Fruit fly (Drosophila melanogaster): ENCODE results near the gene Mi-2.

The Mi-2 gene

dm6 chr3L:19896280-19896891 is 13.6 kb downstream of the Mi-2 start (continued):
- TF ChIP-seq cg (GFP tag; optimal IDR thresholded peaks at IDR 0.05) (no peak), CG4282 (GFP tag; optimal IDR thresholded peaks at IDR 0.05) (no peak), CG16863 (GFP tag; optimal IDR thresholded peaks at IDR 0.05) (no peak), CG8281 (tag; optimal IDR thresholded peaks at IDR 0.05) (no peak), gem (tag; optimal IDR thresholded peaks at IDR 0.05) (no peak), exex (tag; optimal IDR thresholded peaks at IDR 0.05) (peak; percentile 47), CG34224 (GFP tag; IDR thresholded peaks at IDR 0.05; ENCODE audit: partially characterized antibody) (no peak), Doc2 (GFP tag; IDR thresholded peaks at IDR 0.05) (no peak), C15 (GFP tag; IDR thresholded peaks at IDR 0.05) (no peak), CG6689 (GFP tag; IDR thresholded peaks at IDR 0.05) (no peak), CG2889 (GFP tag; IDR thresholded peaks at IDR 0.05) (no peak), CG6175 (GFP tag; IDR thresholded peaks at IDR 0.05) (no peak), NC2β (GFP tag; optimal IDR thresholded peaks at IDR 0.05) (no peak), CG1233 (GFP tag; optimal IDR thresholded peaks at IDR 0.05) (no peak), HLH4C (GFP tag; IDR thresholded peaks at IDR 0.05; ENCODE audit: partially characterized antibody) (no peak), Bgb (GFP tag; IDR thresholded peaks at IDR 0.05; ENCODE audit: partially characterized antibody) (no peak), disco-r (GFP tag; optimal IDR thresholded peaks at IDR 0.05) (no peak), Med (GFP tag) (no peak), Chrac-16 (GFP tag; optimal IDR thresholded peaks at IDR 0.05) (no peak), Dad (GFP tag; optimal IDR thresholded peaks at IDR 0.05) (no peak), esg (GFP tag; conservative IDR thresholded peaks at IDR 0.05) (no peak), BtbVII (GFP tag; optimal IDR thresholded peaks at IDR 0.05) (no peak), ara (GFP tag; IDR thresholded peaks at IDR 0.05) (no peak), Taf1 (GFP tag; IDR thresholded peaks at IDR 0.05) (no peak), kay (GFP tag; optimal IDR thresholded peaks at IDR 0.05) (no peak), dysf (GFP tag; IDR thresholded peaks at IDR 0.05) (no peak), Pdp1 (GFP tag; optimal IDR thresholded peaks at IDR 0.05) (no peak), lilli (GFP tag; optimal IDR thresholded peaks at IDR 0.05) (no peak), gcm2 (GFP tag; optimal IDR thresholded peaks at IDR 0.05) (no peak), CG9797 (GFP tag; optimal IDR thresholded peaks at IDR 0.05) (no peak), dan (GFP tag; IDR thresholded peaks at IDR 0.05) (no peak), amos (GFP tag; IDR thresholded peaks at IDR 0.05; ENCODE audit: partially characterized antibody) (no peak), dmrt11E (tag; optimal IDR thresholded peaks at IDR 0.05) (no peak), lola (GFP tag; optimal IDR thresholded peaks at IDR 0.05) (no peak), HLH3B (GFP tag; IDR thresholded peaks at IDR 0.05) (no peak), Dfd (GFP tag; optimal IDR thresholded peaks at IDR 0.05) (no peak), wor (GFP tag; IDR thresholded peaks at IDR 0.05) (no peak), Ptx1 (GFP tag; IDR thresholded peaks at IDR 0.05) (no peak), aop (GFP tag; IDR thresholded peaks at IDR 0.05) (no peak), Mad (GFP tag; optimal IDR thresholded peaks at IDR 0.05) (no peak), MESR4 (GFP tag; optimal IDR thresholded peaks at IDR 0.05) (no peak), crc (GFP tag; optimal IDR thresholded peaks at IDR 0.05) (no peak), CG3163 (GFP tag; optimal IDR thresholded peaks at IDR 0.05) (peak; percentile 90), CG2116 (GFP tag; optimal IDR thresholded peaks at IDR 0.05) (no peak), Ets65A (GFP tag) (no peak), yki (optimal IDR thresholded peaks at IDR 0.05) (peak; percentile 49), Hr51 (GFP tag; optimal IDR thresholded peaks at IDR 0.05) (no peak), CG17802 (tag; optimal IDR thresholded peaks at IDR 0.05) (no peak), Optix (GFP tag; IDR thresholded peaks at IDR 0.05) (no peak), CG7271 (tag; optimal IDR thresholded peaks at IDR 0.05) (no peak), Spps (tag; optimal IDR thresholded peaks at IDR 0.05) (no peak), CG12155 (GFP tag; optimal IDR thresholded peaks at IDR 0.05) (peak; percentile 94)

Data from whole organism, embryonic.